Worm (Caenorhabditis elegans) whole organism, midembryonic: ENCODE data around the gene srh-139.

Experiments used
- T22C8.4 ChIP-seq: fragments of 200-800 bp; sonication (Bioruptor generic); IDR thresholded peaks from 2 replicates; pipeline ENCODE4 v1.3.6; 2022; ENCODE audit warnings: missing genetic modification characterization, missing compliant biosample characterization
- cog-1 ChIP-seq: sonication (generic microtip); optimal IDR thresholded peaks from 2 replicates; lab custom pipeline; 2016; ENCODE audit warnings: missing genetic modification characterization, missing compliant biosample characterization
- flt-1 ChIP-seq: fragments of 200-800 bp; sonication (Bioruptor generic); IDR thresholded peaks from 2 replicates; pipeline ENCODE4 v1.3.6; 2022; ENCODE audit warnings: missing genetic modification characterization, missing compliant biosample characterization
- klf-2 ChIP-seq: fragments of 200-800 bp; sonication (Bioruptor generic); conservative IDR thresholded peaks from 2 replicates; pipeline ENCODE4 v1.3.6; 2022; ENCODE audit warnings: missing genetic modification reagents, missing genetic modification characterization, missing compliant biosample characterization
- med-1 ChIP-seq: sonication (generic microtip); optimal IDR thresholded peaks from 2 replicates; lab custom pipeline; 2017; ENCODE audit warnings: missing genetic modification characterization, mild to moderate bottlenecking, missing compliant biosample characterization, antibody characterized with exemption, missing genetic modification reagents; ENCODE audit not compliant: insufficient read depth
- ref-1 ChIP-seq: fragments of 200-800 bp; sonication (Bioruptor generic); conservative IDR thresholded peaks from 2 replicates; pipeline ENCODE4 v1.3.6; 2022; ENCODE audit warnings: missing genetic modification reagents, missing genetic modification characterization, missing compliant biosample characterization
- tab-1 ChIP-seq: fragments of 200-800 bp; sonication (Bioruptor generic); IDR thresholded peaks from 2 replicates; pipeline ENCODE4 v1.3.6; 2022; ENCODE audit warnings: missing genetic modification characterization, missing compliant biosample characterization
- ztf-23 ChIP-seq: fragments of 200-800 bp; sonication (Bioruptor generic); IDR thresholded peaks from 2 replicates; pipeline ENCODE4 v1.3.6; 2022; ENCODE audit warnings: missing genetic modification reagents, missing genetic modification characterization, missing compliant biosample characterization
- ztf-29 ChIP-seq: fragments of 200-800 bp; sonication (Bioruptor generic); IDR thresholded peaks from 2 replicates; pipeline ENCODE4 v1.3.6; 2022; ENCODE audit warnings: missing genetic modification reagents, missing genetic modification characterization, missing compliant biosample characterization

DNA sequence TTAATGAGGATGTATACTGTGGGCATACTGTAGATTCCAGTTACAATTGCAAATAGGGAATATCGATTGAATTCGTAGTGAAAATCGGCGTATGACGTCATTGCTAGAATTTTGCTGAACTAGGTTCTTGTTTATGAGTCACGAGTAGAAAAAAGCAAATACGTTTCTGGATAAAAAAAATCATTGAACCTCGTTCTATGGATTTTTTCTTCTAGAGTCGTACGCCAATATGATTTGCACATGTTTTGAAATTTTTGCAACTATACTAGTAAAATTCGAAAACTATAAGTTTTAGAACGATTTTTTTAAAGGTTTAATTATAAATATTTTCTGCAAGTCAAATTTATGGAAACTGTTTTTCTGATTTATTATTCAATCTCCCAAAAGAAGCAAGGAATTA, 15.9 kb upstream of the srh-139 start, which contains the start of gene sru-44:
- TF ChIP-seq ztf-23: no peak
- no peak for TF ChIP-seq T22C8.4 (GFP tag; lab: Robert Waterston, UW)
- no peak for TF ChIP-seq flt-1
- no peak for TF ChIP-seq klf-2 (GFP tag; lab: Robert Waterston, UW)
- TF ChIP-seq cog-1 (tag; lab: Kevin White, UChicago): no peak
- TF ChIP-seq ref-1 (GFP tag; lab: Robert Waterston, UW): no peak
- no peak for TF ChIP-seq ztf-29
- TF ChIP-seq tab-1: no peak
- TF ChIP-seq med-1 (GFP tag; lab: Kevin White, UChicago): no peak
